Fruit fly (Drosophila melanogaster) whole organism, embryonic: ENCODE measurements around the gene CG7568.

ENCODE experiments used
- Antp ChIP-seq: fragments of 200-800 bp; sonication (Bioruptor generic); optimal IDR thresholded peaks from 3 replicates; lab custom pipeline; 2016; ENCODE audit warnings: missing biosample characterization, missing genetic modification characterization
- Atf6 ChIP-seq: fragments of 200-800 bp; sonication (Bioruptor generic); IDR thresholded peaks from 2 replicates; pipeline ENCODE4 v1.3.6; 2022; ENCODE audit warnings: missing biosample characterization, missing genetic modification characterization
- CG10147 ChIP-seq: fragments of 200-800 bp; sonication (Bioruptor generic); optimal IDR thresholded peaks from 2 replicates; lab custom pipeline; 2019; ENCODE audit warnings: missing biosample characterization, mild to moderate bottlenecking, missing genetic modification characterization, moderate library complexity
- CG10462 ChIP-seq: fragments of 200-800 bp; sonication (Bioruptor generic); optimal IDR thresholded peaks from 2 replicates; lab custom pipeline; 2016; ENCODE audit warnings: missing biosample characterization, missing genetic modification characterization
- CG10654 ChIP-seq: fragments of 200-800 bp; sonication (Bioruptor generic); optimal IDR thresholded peaks from 2 replicates; lab custom pipeline; 2016; ENCODE audit warnings: missing biosample characterization, missing genetic modification characterization
- CG10959 ChIP-seq: fragments of 200-800 bp; sonication (Bioruptor generic); IDR thresholded peaks from 2 replicates; pipeline ENCODE4 v1.3.6; 2022; ENCODE audit warnings: missing biosample characterization, missing genetic modification characterization
- CG13287 ChIP-seq: fragments of 200-800 bp; sonication (Bioruptor generic); IDR thresholded peaks from 2 replicates; pipeline ENCODE4 v1.3.6; 2022; ENCODE audit warnings: missing biosample characterization, missing genetic modification characterization; ENCODE audit not compliant: partially characterized antibody
- CG17359 ChIP-seq: fragments of 200-800 bp; sonication (Bioruptor generic); optimal IDR thresholded peaks from 3 replicates; lab custom pipeline; 2018; ENCODE audit warnings: missing biosample characterization, mild to moderate bottlenecking, missing genetic modification characterization, moderate library complexity
- CG17385 ChIP-seq: fragments of 200-800 bp; sonication (Bioruptor generic); optimal IDR thresholded peaks from 3 replicates; lab custom pipeline; 2018; ENCODE audit warnings: missing biosample characterization, mild to moderate bottlenecking, missing genetic modification characterization
- CG4707 ChIP-seq: fragments of 200-800 bp; sonication (Bioruptor generic); optimal IDR thresholded peaks from 2 replicates; lab custom pipeline; 2018; ENCODE audit warnings: missing biosample characterization, mild to moderate bottlenecking, missing genetic modification characterization, moderate library complexity
- CG5245 ChIP-seq: fragments of 200-800 bp; sonication (Bioruptor generic); optimal IDR thresholded peaks from 3 replicates; lab custom pipeline; 2016; ENCODE audit warnings: missing biosample characterization, missing genetic modification characterization
- CG7928 ChIP-seq: fragments of 200-800 bp; sonication (Bioruptor generic); optimal IDR thresholded peaks from 2 replicates; lab custom pipeline; 2017; ENCODE audit warnings: missing biosample characterization, mild to moderate bottlenecking, missing genetic modification characterization
- CG9727 ChIP-seq: fragments of 200-800 bp; sonication (Bioruptor generic); optimal IDR thresholded peaks from 3 replicates; lab custom pipeline; 2017; ENCODE audit warnings: missing biosample characterization, mild to moderate bottlenecking, missing genetic modification characterization
- CHES-1-like ChIP-seq: fragments of 200-800 bp; sonication (Bioruptor generic); optimal IDR thresholded peaks from 2 replicates; lab custom pipeline; 2016; ENCODE audit warnings: missing biosample characterization, missing genetic modification characterization
- CTCF ChIP-seq: fragments of 200-800 bp; sonication (Bioruptor generic); optimal IDR thresholded peaks from 2 replicates; lab custom pipeline; 2017; ENCODE audit warnings: missing biosample characterization, mild to moderate bottlenecking, missing genetic modification characterization, moderate library complexity
- Ets65A ChIP-seq: fragments of 200-800 bp; sonication (Bioruptor generic); peaks from one replicate; lab custom pipeline; 2016; ENCODE audit warnings: missing biosample characterization, missing genetic modification characterization
- HLH3B ChIP-seq: fragments of 200-800 bp; sonication (Bioruptor generic); IDR thresholded peaks from 2 replicates; pipeline ENCODE4 v1.3.6; 2022; ENCODE audit warnings: missing biosample characterization, missing genetic modification characterization
- Lim3 ChIP-seq: fragments of 200-800 bp; sonication (Bioruptor generic); IDR thresholded peaks from 2 replicates; pipeline ENCODE4 v1.3.6; 2022; ENCODE audit warnings: missing biosample characterization, missing genetic modification characterization
- MBD-R2 ChIP-seq: fragments of 200-800 bp; sonication (Bioruptor generic); IDR thresholded peaks from 2 replicates; pipeline ENCODE4 v1.3.6; 2022; ENCODE audit warnings: missing biosample characterization, missing genetic modification characterization
- Neu2 ChIP-seq: fragments of 200-800 bp; sonication (Bioruptor generic); optimal IDR thresholded peaks from 3 replicates; lab custom pipeline; 2016; ENCODE audit warnings: missing biosample characterization, missing genetic modification characterization, borderline replicate concordance
- Nf-YA ChIP-seq: fragments of 200-800 bp; sonication (Bioruptor generic); IDR thresholded peaks from 2 replicates; pipeline ENCODE4 v1.3.6; 2022; ENCODE audit warnings: missing biosample characterization, missing genetic modification characterization
- Pdp1 ChIP-seq, 2 experiments: fragments of 200-800 bp; sonication (Bioruptor generic); optimal IDR thresholded peaks; 3 replicates each; lab custom pipeline; 2016; ENCODE audit warnings: missing biosample characterization in 2 of 2, missing genetic modification characterization in 2 of 2, mild to moderate bottlenecking in 1 of 2, moderate library complexity in 1 of 2
- Scr ChIP-seq: fragments of 200-800 bp; sonication (Bioruptor generic); IDR thresholded peaks from 2 replicates; pipeline ENCODE4 v1.3.6; 2022; ENCODE audit warnings: missing biosample characterization, missing genetic modification characterization; ENCODE audit not compliant: partially characterized antibody
- Ssrp ChIP-seq: fragments of 200-800 bp; sonication (Bioruptor generic); optimal IDR thresholded peaks from 2 replicates; lab custom pipeline; 2018; ENCODE audit warnings: missing biosample characterization, mild to moderate bottlenecking, missing genetic modification characterization, moderate library complexity
- TFAM ChIP-seq: fragments of 200-800 bp; sonication (Bioruptor generic); optimal IDR thresholded peaks from 2 replicates; lab custom pipeline; 2017; ENCODE audit warnings: missing biosample characterization, missing genetic modification characterization, inconsistent platforms
- abd-A ChIP-seq: fragments of 200-800 bp; sonication (Bioruptor generic); optimal IDR thresholded peaks from 3 replicates; lab custom pipeline; 2019; ENCODE audit warnings: missing biosample characterization, mild to moderate bottlenecking, missing genetic modification characterization, moderate library complexity
- ac ChIP-seq: fragments of 200-800 bp; sonication (Bioruptor generic); optimal IDR thresholded peaks from 3 replicates; lab custom pipeline; 2017; ENCODE audit warnings: missing biosample characterization, mild to moderate bottlenecking, missing genetic modification characterization
- al ChIP-seq: fragments of 200-800 bp; sonication (Bioruptor generic); IDR thresholded peaks from 2 replicates; pipeline ENCODE4 v1.3.6; 2022; ENCODE audit warnings: missing biosample characterization, missing genetic modification characterization
- bsh ChIP-seq, 2 experiments: fragments of 200-800 bp; sonication (Bioruptor generic); optimal IDR thresholded peaks; 2 replicates each; lab custom pipeline; 2017 to 2018; ENCODE audit warnings: mild to moderate bottlenecking in 2 of 2, missing biosample characterization in 2 of 2, missing genetic modification characterization in 2 of 2, moderate library complexity in 1 of 2
- crp ChIP-seq, 2 experiments: fragments of 200-800 bp; sonication (Bioruptor generic); optimal IDR thresholded peaks; 2 replicates in 1 of 2; 3 replicates in 1 of 2; lab custom pipeline; 2017; ENCODE audit warnings: missing biosample characterization in 2 of 2, missing genetic modification characterization in 2 of 2, mild to moderate bottlenecking in 1 of 2, moderate library complexity in 1 of 2
- dm ChIP-seq: fragments of 200-800 bp; sonication (Bioruptor generic); optimal IDR thresholded peaks from 3 replicates; lab custom pipeline; 2016; ENCODE audit warnings: missing biosample characterization, missing genetic modification characterization
- dmrt99B ChIP-seq: fragments of 200-800 bp; sonication (Bioruptor generic); optimal IDR thresholded peaks from 2 replicates; lab custom pipeline; 2018; ENCODE audit warnings: missing biosample characterization, mild to moderate bottlenecking, missing genetic modification characterization, moderate library complexity
- en ChIP-seq: fragments of 200-800 bp; sonication (Bioruptor generic); optimal IDR thresholded peaks from 2 replicates; lab custom pipeline; 2016; ENCODE audit warnings: missing biosample characterization, missing genetic modification characterization
- ftz-f1 ChIP-seq: fragments of 200-800 bp; sonication (Bioruptor generic); optimal IDR thresholded peaks from 2 replicates; lab custom pipeline; 2016; ENCODE audit warnings: missing biosample characterization, missing genetic modification characterization
- fu2 ChIP-seq: fragments of 200-800 bp; sonication (Bioruptor generic); optimal IDR thresholded peaks from 2 replicates; lab custom pipeline; 2016; ENCODE audit warnings: missing biosample characterization, missing genetic modification characterization
- gce ChIP-seq: fragments of 200-800 bp; sonication (Bioruptor generic); IDR thresholded peaks from 3 replicates; pipeline ENCODE4 v1.3.6; 2022; ENCODE audit warnings: missing biosample characterization, missing genetic modification characterization
- lov ChIP-seq, 2 experiments: fragments of 200-800 bp in 1 of 2; fragments of >200 bp in 1 of 2; sonication (Bioruptor generic) in 1 of 2; IDR thresholded peaks in 1 of 2; optimal IDR thresholded peaks in 1 of 2; 2 replicates in 1 of 2; 3 replicates in 1 of 2; pipeline versions ENCODE4 v1.3.6 to Lab custom; 2017 to 2022; ENCODE audit warnings: missing biosample characterization in 1 of 2, missing genetic modification characterization in 1 of 2
- mld ChIP-seq: fragments of 200-800 bp; sonication (Bioruptor generic); IDR thresholded peaks from 3 replicates; pipeline ENCODE4 v1.3.6; 2022; ENCODE audit warnings: missing biosample characterization, missing genetic modification characterization; ENCODE audit not compliant: partially characterized antibody
- odd ChIP-seq: fragments of 200-800 bp; sonication (Bioruptor generic); optimal IDR thresholded peaks from 2 replicates; lab custom pipeline; 2017; ENCODE audit warnings: missing biosample characterization, mild to moderate bottlenecking, missing genetic modification characterization
- pan ChIP-seq, 4 experiments: fragments of >200 bp in 3 of 4; fragments of 200-800 bp in 1 of 4; sonication (Bioruptor generic) in 1 of 4; optimal IDR thresholded peaks in 3 of 4; IDR thresholded peaks in 1 of 4; 2 replicates each; pipeline versions ENCODE4 v1.3.6 to Lab custom; 2017 to 2022; ENCODE audit warnings: missing biosample characterization in 2 of 4, missing genetic modification characterization in 2 of 4, mixed read lengths in 1 of 4
- row ChIP-seq: fragments of 200-800 bp; sonication (Bioruptor generic); IDR thresholded peaks from 3 replicates; pipeline ENCODE4 v1.3.6; 2022; ENCODE audit warnings: missing biosample characterization, missing genetic modification characterization
- schlank ChIP-seq: fragments of 200-800 bp; sonication (Bioruptor generic); optimal IDR thresholded peaks from 2 replicates; lab custom pipeline; 2018; ENCODE audit warnings: missing biosample characterization, mild to moderate bottlenecking, missing genetic modification characterization
- slou ChIP-seq: fragments of 200-800 bp; sonication (Bioruptor generic); optimal IDR thresholded peaks from 3 replicates; lab custom pipeline; 2016; ENCODE audit warnings: missing biosample characterization, missing genetic modification characterization
- tap ChIP-seq: fragments of 200-800 bp; optimal IDR thresholded peaks from 3 replicates; lab custom pipeline; 2019; ENCODE audit warnings: missing biosample characterization, mild to moderate bottlenecking, missing genetic modification characterization, moderate library complexity
- tin ChIP-seq: fragments of 200-800 bp; sonication (Bioruptor generic); optimal IDR thresholded peaks from 3 replicates; lab custom pipeline; 2016; ENCODE audit warnings: missing biosample characterization, missing genetic modification characterization
- tio ChIP-seq: fragments of 200-800 bp; sonication (Bioruptor generic); optimal IDR thresholded peaks from 2 replicates; lab custom pipeline; 2017; ENCODE audit warnings: missing biosample characterization, missing genetic modification characterization, inconsistent platforms
- trh ChIP-seq: fragments of 200-800 bp; sonication (Bioruptor generic); optimal IDR thresholded peaks from 2 replicates; lab custom pipeline; 2016; ENCODE audit warnings: missing biosample characterization, missing genetic modification characterization
- unc-4 ChIP-seq: fragments of 200-800 bp; sonication (Bioruptor generic); IDR thresholded peaks from 2 replicates; pipeline ENCODE4 v1.3.6; 2022; ENCODE audit warnings: missing biosample characterization, missing genetic modification characterization; ENCODE audit not compliant: partially characterized antibody
- zen2 ChIP-seq: fragments of 200-800 bp; sonication (Bioruptor generic); IDR thresholded peaks from 3 replicates; pipeline ENCODE4 v1.3.6; 2022; ENCODE audit warnings: missing biosample characterization, missing genetic modification characterization; ENCODE audit not compliant: partially characterized antibody

CG7568 gene

DNA sequence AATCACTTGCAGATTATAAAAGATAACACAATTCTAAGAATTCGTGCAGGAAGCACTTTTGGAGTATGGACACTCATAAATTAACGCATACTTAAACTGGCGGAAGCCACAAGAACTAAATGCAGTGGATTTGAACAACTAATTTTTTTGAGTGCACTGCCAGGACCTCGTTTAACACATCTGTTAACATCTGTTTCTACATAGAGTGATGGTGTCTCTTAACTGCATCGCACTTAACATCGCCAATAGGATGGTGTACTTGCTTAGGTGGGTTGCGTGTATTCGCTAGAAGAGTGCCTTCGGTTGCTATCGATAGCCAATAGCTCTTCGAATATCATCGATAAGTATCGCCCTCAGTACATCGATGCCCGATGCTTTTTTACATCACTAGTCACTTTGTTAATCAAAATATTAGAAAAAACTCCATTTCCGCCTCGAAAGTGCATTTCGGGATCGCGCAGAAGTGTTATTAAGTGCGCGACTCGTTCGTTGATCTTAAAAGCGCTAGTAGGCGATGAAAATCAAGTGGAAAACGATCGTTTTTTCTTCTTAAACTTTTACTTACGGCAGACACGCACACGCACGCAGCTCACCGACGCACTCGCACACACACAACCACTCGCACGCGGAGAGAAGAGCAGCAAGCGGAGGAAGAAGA lies 9.1 kb downstream of the CG7568 start, which contains the start of gene alph (continued):
- TF ChIP-seq CHES-1-like (GFP tag; lab: Kevin White, UChicago) (peak; percentile 64), mld (peak; percentile 96), fu2 (GFP tag; lab: Kevin White, UChicago) (peak; percentile 14), slou (GFP tag; lab: Kevin White, UChicago) (no peak), Ssrp (tag; lab: Kevin White, UChicago) (no peak), row (peak; percentile 44; the same call in 2 of the 3 replicates), CG5245 (no peak), HLH3B (GFP tag; lab: Robert Waterston, UW) (peak; percentile 37; the same call in 1 of the 2 replicates), tio (no peak), schlank (tag; lab: Kevin White, UChicago) (no peak), CG17385 (GFP tag; lab: Kevin White, UChicago) (peak; percentile 93), Atf6 (GFP tag; lab: Robert Waterston, UW) (no peak), CG13287 (GFP tag; lab: Robert Waterston, UW) (peak; percentile 98), CG10462 (GFP tag; lab: Kevin White, UChicago) (no peak), pan (optimal IDR thresholded peaks at IDR 0.05; lab: Kevin White, UChicago) (no peak), pan (GFP tag; optimal IDR thresholded peaks at IDR 0.05 in 1 of 2, IDR thresholded peaks at IDR 0.05 in 1 of 2) (peak in 1 of 2 experiments; percentile 45), Antp (GFP tag; lab: Kevin White, UChicago) (peak; percentile 28), dmrt99B (tag; lab: Kevin White, UChicago) (peak; percentile 4), tin (GFP tag; lab: Kevin White, UChicago) (peak; percentile 51), Nf-YA (no peak), crp (GFP tag; optimal IDR thresholded peaks at IDR 0.05; lab: Kevin White, UChicago) (peak in 1 of 2 experiments; percentile 59), CG10654 (GFP tag; lab: Kevin White, UChicago) (no peak), al (GFP tag; lab: Robert Waterston, UW) (no peak), dm (peak; percentile 64), ftz-f1 (no peak), zen2 (peak; percentile 93), Neu2 (GFP tag; lab: Kevin White, UChicago) (no peak), Scr (peak; percentile 96), CTCF (GFP tag; lab: Kevin White, UChicago) (peak; percentile 71), Lim3 (GFP tag; lab: Robert Waterston, UW) (no peak), CG10959 (GFP tag; lab: Robert Waterston, UW) (no peak), CG9727 (GFP tag; lab: Kevin White, UChicago) (peak; percentile 15), MBD-R2 (GFP tag; lab: Robert Waterston, UW) (peak; percentile 37), lov (optimal IDR thresholded peaks at IDR 0.05; lab: Kevin White, UChicago) (no peak), lov (GFP tag; IDR thresholded peaks at IDR 0.05; lab: Robert Waterston, UW) (no peak), Pdp1 (GFP tag; optimal IDR thresholded peaks at IDR 0.05; lab: Kevin White, UChicago) (peak in 1 of 2 experiments; percentile 81), Ets65A (GFP tag; lab: Kevin White, UChicago) (peak; percentile 91), CG10147 (GFP tag; lab: Kevin White, UChicago) (peak; percentile 7), gce (GFP tag; lab: Robert Waterston, UW) (no peak), odd (GFP tag; lab: Kevin White, UChicago) (no peak), tap (no peak), CG4707 (no peak), CG7928 (GFP tag; lab: Kevin White, UChicago) (no peak), ac (GFP tag; lab: Kevin White, UChicago) (no peak), CG17359 (tag; lab: Kevin White, UChicago) (peak; percentile 42), bsh (GFP tag; optimal IDR thresholded peaks at IDR 0.05; lab: Kevin White, UChicago) (peak in 1 of 2 experiments; percentile 21), en (GFP tag; lab: Kevin White, UChicago) (no peak), trh (GFP tag; lab: Kevin White, UChicago) (no peak), abd-A (tag; lab: Kevin White, UChicago) (no peak), TFAM (GFP tag; lab: Kevin White, UChicago) (no peak), unc-4 (peak; percentile 96)
